Worm (Caenorhabditis elegans) whole organism, mixed stage, embryonic: ENCODE data around the gene B0222.15.

Source experiments
- blmp-1 ChIP-seq: fragments of 150-350 bp; optimal IDR thresholded peaks from 2 replicates; lab custom pipeline; 2014; ENCODE audit warnings: missing biosample characterization, missing genetic modification characterization
- ceh-83 ChIP-seq: fragments of 200-800 bp; sonication (Bioruptor generic); optimal IDR thresholded peaks from 2 replicates; lab custom pipeline; 2018; ENCODE audit warnings: mild to moderate bottlenecking, missing genetic modification characterization, missing compliant biosample characterization
- cnd-1 ChIP-seq: fragments of 200-800 bp; sonication (Bioruptor generic); optimal IDR thresholded peaks from 2 replicates; lab custom pipeline; 2018; ENCODE audit warnings: mild to moderate bottlenecking, missing genetic modification characterization, missing compliant biosample characterization
- flh-1 ChIP-seq: fragments of 200-800 bp; sonication (Bioruptor generic); optimal IDR thresholded peaks from 2 replicates; lab custom pipeline; 2018; ENCODE audit warnings: mild to moderate bottlenecking, missing genetic modification characterization, moderate library complexity, missing compliant biosample characterization
- lin-13 ChIP-seq: fragments of 150-350 bp; optimal IDR thresholded peaks from 2 replicates; lab custom pipeline; 2014; ENCODE audit warnings: missing biosample characterization, missing genetic modification characterization
- lin-32 ChIP-seq: fragments of 200-800 bp; sonication (Bioruptor generic); optimal IDR thresholded peaks from 2 replicates; lab custom pipeline; 2018; ENCODE audit warnings: mild to moderate bottlenecking, missing genetic modification characterization, missing compliant biosample characterization
- lsy-2 ChIP-seq: fragments of 150-350 bp; optimal IDR thresholded peaks from 2 replicates; lab custom pipeline; 2014; ENCODE audit warnings: missing biosample characterization, missing genetic modification characterization
- mab-5 ChIP-seq: fragments of 150-350 bp; optimal IDR thresholded peaks from 2 replicates; lab custom pipeline; 2014; ENCODE audit warnings: missing biosample characterization, missing genetic modification characterization
- mep-1 ChIP-seq: fragments of 150-350 bp; optimal IDR thresholded peaks from 2 replicates; lab custom pipeline; 2017; ENCODE audit warnings: missing biosample characterization, missing genetic modification reagents, missing genetic modification characterization, inconsistent platforms
- nhr-12 ChIP-seq: fragments of 150-350 bp; optimal IDR thresholded peaks from 2 replicates; lab custom pipeline; 2014; ENCODE audit warnings: missing biosample characterization, missing genetic modification characterization
- nhr-76 ChIP-seq: sonication (generic microtip); optimal IDR thresholded peaks from 2 replicates; lab custom pipeline; 2017; ENCODE audit warnings: missing biosample characterization, missing genetic modification characterization
- snpc-4 ChIP-seq: fragments of 150-350 bp; optimal IDR thresholded peaks from 2 replicates; lab custom pipeline; 2014; ENCODE audit warnings: missing biosample characterization, missing genetic modification characterization
- unc-39 ChIP-seq: fragments of 150-350 bp; optimal IDR thresholded peaks from 2 replicates; lab custom pipeline; 2014; ENCODE audit warnings: missing biosample characterization, missing genetic modification characterization
- unc-62 ChIP-seq: fragments of 150-350 bp; optimal IDR thresholded peaks from 2 replicates; lab custom pipeline; 2014; ENCODE audit warnings: missing biosample characterization, missing genetic modification reagents, missing genetic modification characterization

- TF ChIP-seq nhr-76 (tag; lab: Kevin White, UChicago): no peak
- no peak for TF ChIP-seq unc-62 (GFP tag; lab: Kevin White, UChicago)
- no peak for TF ChIP-seq lin-32 (GFP tag; lab: Kevin White, UChicago)
- TF ChIP-seq nhr-12 (tag; lab: Kevin White, UChicago): no peak
- no peak for TF ChIP-seq flh-1 (GFP tag; lab: Kevin White, UChicago)
- no peak for TF ChIP-seq mep-1 (tag; lab: Kevin White, UChicago)
- TF ChIP-seq cnd-1 (tag; lab: Kevin White, UChicago): no peak
- no peak for TF ChIP-seq lin-13 (tag; lab: Kevin White, UChicago)
- no peak for TF ChIP-seq snpc-4
- no peak for TF ChIP-seq lsy-2 (tag; lab: Kevin White, UChicago)
- no peak for TF ChIP-seq mab-5 (tag; lab: Kevin White, UChicago)
- no peak for TF ChIP-seq unc-39 (tag; lab: Kevin White, UChicago)
- TF ChIP-seq blmp-1 (tag; lab: Kevin White, UChicago): no peak
- TF ChIP-seq ceh-83 (GFP tag; lab: Kevin White, UChicago): no peak
Observed at ce11 chrV:9122004-9122403, 34.6 kb downstream of the B0222.15 start, which contains the start of gene F21C10.13.
